Worm (Caenorhabditis elegans) whole organism, early embryonic: ENCODE data around the gene plg-1.

Experiments used
- B0310.2 ChIP-seq: sonication (generic microtip); optimal IDR thresholded peaks from 2 replicates; lab custom pipeline; 2016; ENCODE audit warnings: mild to moderate bottlenecking, missing genetic modification characterization, missing compliant biosample characterization
- F13C5.2 ChIP-seq: sonication (generic microtip); optimal IDR thresholded peaks from 2 replicates; lab custom pipeline; 2017; ENCODE audit warnings: mild to moderate bottlenecking, missing genetic modification characterization, inconsistent platforms, missing compliant biosample characterization
- aly-1 ChIP-seq: sonication (generic microtip); optimal IDR thresholded peaks from 2 replicates; lab custom pipeline; 2016; ENCODE audit warnings: missing genetic modification characterization, missing compliant biosample characterization
- ama-1 ChIP-seq: fragments of 150-350 bp; optimal IDR thresholded peaks from 2 replicates; lab custom pipeline; 2014
- ceh-13 ChIP-seq: fragments of 200-800 bp; sonication (Bioruptor generic); optimal IDR thresholded peaks from 2 replicates; lab custom pipeline; 2018; ENCODE audit warnings: mild to moderate bottlenecking, missing genetic modification characterization, missing compliant biosample characterization
- ceh-36 ChIP-seq: sonication (generic microtip); optimal IDR thresholded peaks from 2 replicates; lab custom pipeline; 2016; ENCODE audit warnings: missing genetic modification characterization, inconsistent platforms, missing compliant biosample characterization
- ets-7 ChIP-seq: sonication (generic microtip); optimal IDR thresholded peaks from 2 replicates; lab custom pipeline; 2016; ENCODE audit warnings: missing genotype, missing genetic modification characterization, missing compliant biosample characterization
- flt-1 ChIP-seq: fragments of 200-800 bp; sonication (Bioruptor generic); IDR thresholded peaks from 2 replicates; pipeline ENCODE4 v1.3.6; 2022; ENCODE audit warnings: missing genetic modification characterization, missing compliant biosample characterization
- hmbx-1 ChIP-seq: sonication (generic microtip); optimal IDR thresholded peaks from 2 replicates; lab custom pipeline; 2016; ENCODE audit warnings: mild to moderate bottlenecking, missing genetic modification characterization, missing compliant biosample characterization
- hmg-4 ChIP-seq: fragments of 200-800 bp; sonication (Bioruptor generic); optimal IDR thresholded peaks from 2 replicates; lab custom pipeline; 2018; ENCODE audit warnings: mild to moderate bottlenecking, missing genetic modification characterization, missing compliant biosample characterization
- hnd-1 ChIP-seq: sonication (generic microtip); optimal IDR thresholded peaks from 2 replicates; lab custom pipeline; 2016; ENCODE audit warnings: missing genetic modification characterization, missing compliant biosample characterization
- pes-1 ChIP-seq: fragments of 200-800 bp; sonication (Bioruptor generic); IDR thresholded peaks from 2 replicates; pipeline ENCODE4 v1.3.6; 2022; ENCODE audit warnings: missing genetic modification reagents, missing genetic modification characterization, missing compliant biosample characterization
- sea-1 ChIP-seq: fragments of 200-800 bp; sonication (Bioruptor generic); conservative IDR thresholded peaks from 2 replicates; pipeline ENCODE4 v1.3.6; 2022; ENCODE audit warnings: missing genetic modification characterization, missing compliant biosample characterization
- tbx-11 ChIP-seq: fragments of 200-800 bp; sonication (Bioruptor generic); IDR thresholded peaks from 2 replicates; pipeline ENCODE4 v1.3.6; 2022; ENCODE audit warnings: missing genetic modification characterization, missing compliant biosample characterization
- tbx-37 ChIP-seq: fragments of 200-800 bp; sonication (Bioruptor generic); conservative IDR thresholded peaks from 2 replicates; pipeline ENCODE4 v1.3.6; 2022; ENCODE audit warnings: missing genetic modification reagents, missing genetic modification characterization, missing compliant biosample characterization
- tra-4 ChIP-seq: sonication (generic microtip); optimal IDR thresholded peaks from 2 replicates; lab custom pipeline; 2017; ENCODE audit warnings: missing genetic modification characterization, missing compliant biosample characterization

The plg-1 gene

ce11 chrIII:8866983-8867842 is 15.2 kb downstream of the plg-1 start:
- no peak for TF ChIP-seq pes-1 (GFP tag; lab: Robert Waterston, UW)
- no peak for TF ChIP-seq ets-7 (tag; lab: Kevin White, UChicago)
- no peak for TF ChIP-seq flt-1 (GFP tag; lab: Robert Waterston, UW)
- no peak for TF ChIP-seq ama-1
- no peak for TF ChIP-seq ceh-36 (tag; lab: Kevin White, UChicago)
- no peak for TF ChIP-seq F13C5.2 (tag; lab: Kevin White, UChicago)

- TF ChIP-seq ets-7 (tag; lab: Kevin White, UChicago) (no peak), pes-1 (GFP tag; lab: Robert Waterston, UW) (no peak), hmg-4 (GFP tag; lab: Kevin White, UChicago) (no peak), sea-1 (GFP tag; lab: Robert Waterston, UW) (no peak), flt-1 (GFP tag; lab: Robert Waterston, UW) (no peak), ama-1 (no peak), tbx-11 (GFP tag; lab: Robert Waterston, UW) (no peak), tbx-37 (GFP tag; lab: Robert Waterston, UW) (no peak), ceh-13 (GFP tag; lab: Kevin White, UChicago) (no peak), B0310.2 (tag; lab: Kevin White, UChicago) (no peak), hnd-1 (no peak)
Observed at ce11 chrIII:8867922-8868655, 16.0 kb downstream of the plg-1 start.

ce11 chrIII:8869663-8870062 is 17.6 kb downstream of the plg-1 start:
- no peak for TF ChIP-seq hmg-4 (GFP tag; lab: Kevin White, UChicago)
- no peak for TF ChIP-seq hnd-1
- no peak for TF ChIP-seq B0310.2 (tag; lab: Kevin White, UChicago)
- TF ChIP-seq sea-1 (GFP tag; lab: Robert Waterston, UW): no peak
- TF ChIP-seq tbx-11 (GFP tag; lab: Robert Waterston, UW): no peak
- no peak for TF ChIP-seq ets-7 (tag; lab: Kevin White, UChicago)
- TF ChIP-seq ama-1: no peak
- no peak for TF ChIP-seq tbx-37 (GFP tag; lab: Robert Waterston, UW)
- TF ChIP-seq flt-1 (GFP tag; lab: Robert Waterston, UW): no peak
- TF ChIP-seq ceh-36 (tag; lab: Kevin White, UChicago): no peak
- no peak for TF ChIP-seq aly-1 (tag; lab: Kevin White, UChicago)
- no peak for TF ChIP-seq F13C5.2 (tag; lab: Kevin White, UChicago)
- no peak for TF ChIP-seq hmbx-1 (tag; lab: Kevin White, UChicago)

- no peak for TF ChIP-seq tbx-37 (GFP tag; lab: Robert Waterston, UW)
- TF ChIP-seq ceh-36 (tag; lab: Kevin White, UChicago): no peak
- TF ChIP-seq sea-1 (GFP tag; lab: Robert Waterston, UW): no peak
- TF ChIP-seq hmg-4 (GFP tag; lab: Kevin White, UChicago): peak; percentile 33
Observed at ce11 chrIII:8873045-8873457, 21.0 kb downstream of the plg-1 start.

ce11 chrIII:8873990-8874668 is 22.1 kb downstream of the plg-1 start:
- TF ChIP-seq ceh-13 (GFP tag; lab: Kevin White, UChicago) (no peak), F13C5.2 (tag; lab: Kevin White, UChicago) (peak; percentile 59), B0310.2 (tag; lab: Kevin White, UChicago) (peak; percentile 59), flt-1 (GFP tag; lab: Robert Waterston, UW) (peak; percentile 37), aly-1 (tag; lab: Kevin White, UChicago) (peak; percentile 46), ets-7 (tag; lab: Kevin White, UChicago) (no peak), pes-1 (GFP tag; lab: Robert Waterston, UW) (peak; percentile 38; the same call in 1 of the 2 replicates), sea-1 (GFP tag; lab: Robert Waterston, UW) (0 out of 2 replicates have a peak, but pooled peaks have one; percentile 51), hmg-4 (GFP tag; lab: Kevin White, UChicago) (peak; percentile 78)

- no peak for TF ChIP-seq tra-4
- TF ChIP-seq tbx-11 (GFP tag; lab: Robert Waterston, UW): no peak
- no peak for TF ChIP-seq tbx-37 (GFP tag; lab: Robert Waterston, UW)
Observed at ce11 chrIII:8877002-8877401, 24.9 kb downstream of the plg-1 start, which contains the start of gene K01F9.2. K01F9.2 (minus strand) TSS chrIII:8877128.

- TF ChIP-seq pes-1 (GFP tag; lab: Robert Waterston, UW) (no peak), ceh-13 (GFP tag; lab: Kevin White, UChicago) (no peak), hmg-4 (GFP tag; lab: Kevin White, UChicago) (no peak), tbx-11 (GFP tag; lab: Robert Waterston, UW) (no peak), tbx-37 (GFP tag; lab: Robert Waterston, UW) (no peak), sea-1 (GFP tag; lab: Robert Waterston, UW) (no peak), B0310.2 (tag; lab: Kevin White, UChicago) (no peak), ama-1 (no peak), F13C5.2 (tag; lab: Kevin White, UChicago) (no peak)
Observed at ce11 chrIII:8878960-8879359, 26.9 kb downstream of the plg-1 start.
